Worm (Caenorhabditis elegans): ENCODE data around the gene H40L08.9.

H40L08.9 gene

ce11 chrX:15072877-15073276, 3.4 kb downstream of the H40L08.9 start:
- TF ChIP-seq ceh-62 (tag; optimal IDR thresholded peaks at IDR 0.05) (no peak), hmg-1.1 (GFP tag; IDR thresholded peaks at IDR 0.05) (no peak), hlh-30 (tag; optimal IDR thresholded peaks at IDR 0.05; ENCODE audit: insufficient read depth) (peak; percentile 35), unc-62 (GFP tag; optimal IDR thresholded peaks at IDR 0.05 in 1 of 2) (peak in 1 of 2 experiments; percentile 99), unc-62 (tag; optimal IDR thresholded peaks at IDR 0.05) (no peak), gei-8 (GFP tag; optimal IDR thresholded peaks at IDR 0.05) (no peak), F44E2.7 (GFP tag; IDR thresholded peaks at IDR 0.05) (no peak), nhr-102 (tag; optimal IDR thresholded peaks at IDR 0.05) (no peak), aly-2 (tag; optimal IDR thresholded peaks at IDR 0.05) (no peak), nhr-41 (GFP tag; IDR thresholded peaks at IDR 0.05) (no peak), nhr-28 (tag; optimal IDR thresholded peaks at IDR 0.05) (peak; percentile 28), zfp-3 (GFP tag; conservative IDR thresholded peaks at IDR 0.05) (no peak), nhr-25 (tag; optimal IDR thresholded peaks at IDR 0.05; ENCODE audit: borderline replicate concordance, insufficient read depth) (peak; percentile 22), snpc-1.2 (GFP tag; IDR thresholded peaks at IDR 0.05) (no peak), F49E8.2 (tag; optimal IDR thresholded peaks at IDR 0.05; ENCODE audit: borderline replicate concordance) (no peak), spr-1 (tag; optimal IDR thresholded peaks at IDR 0.05) (no peak), aha-1 (tag) (peak; percentile 2), dmd-6 (GFP tag; IDR thresholded peaks at IDR 0.05) (0 out of 2 replicates have a peak, but pooled peaks have one; percentile 17), hlh-11 (tag; optimal IDR thresholded peaks at IDR 0.05) (peak; percentile 54), lin-15B (tag; optimal IDR thresholded peaks at IDR 0.05) (no peak), lin-29 (GFP tag; IDR thresholded peaks at IDR 0.05) (no peak), ceh-28 (tag; optimal IDR thresholded peaks at IDR 0.05) (peak; percentile 21), lim-7 (GFP tag; IDR thresholded peaks at IDR 0.05) (no peak), madf-5 (GFP tag; IDR thresholded peaks at IDR 0.05) (no peak), Y105C5A.15 (GFP tag; IDR thresholded peaks at IDR 0.05) (no peak), mxl-3 (GFP tag; optimal IDR thresholded peaks at IDR 0.05) (peak; percentile 35), dmd-8 (GFP tag; IDR thresholded peaks at IDR 0.05) (no peak), ztf-11 (tag; optimal IDR thresholded peaks at IDR 0.05) (no peak), ztf-7 (tag; optimal IDR thresholded peaks at IDR 0.05) (no peak), lin-13 (GFP tag; optimal IDR thresholded peaks at IDR 0.05) (no peak), unc-39 (tag; optimal IDR thresholded peaks at IDR 0.05) (no peak)

- TF ChIP-seq mep-1 (tag; optimal IDR thresholded peaks at IDR 0.05) (no peak), nhr-42 (GFP tag; IDR thresholded peaks at IDR 0.05) (no peak), set-16 (GFP tag; IDR thresholded peaks at IDR 0.05) (peak; percentile 80), nhr-6 (tag; optimal IDR thresholded peaks at IDR 0.05) (no peak)
Measured at ce11 chrX:15070137-15070536, 6.1 kb downstream of the H40L08.9 start.

- no peak for TF ChIP-seq ceh-62 (tag; optimal IDR thresholded peaks at IDR 0.05)
- no peak for TF ChIP-seq nhr-28 (tag; optimal IDR thresholded peaks at IDR 0.05)
- TF ChIP-seq mdt-29 (GFP tag; IDR thresholded peaks at IDR 0.05): no peak
- TF ChIP-seq cey-2 (tag; optimal IDR thresholded peaks at IDR 0.05; ENCODE audit: borderline replicate concordance, insufficient read depth): no peak
Measured at ce11 chrX:15069242-15069641, 7.0 kb downstream of the H40L08.9 start, which contains the start of gene mam-6. mam-6 (minus strand) TSS chrX:15069342.

ce11 chrX:15060303-15060702, 16.0 kb downstream of the H40L08.9 start, which contains the start of gene fbxa-96:
fbxa-96 (minus strand) TSS chrX:15060403.
- TF ChIP-seq nhr-28 (tag; optimal IDR thresholded peaks at IDR 0.05) (no peak), nhr-42 (GFP tag; IDR thresholded peaks at IDR 0.05) (no peak), aha-1 (tag) (peak; percentile 9), daf-8 (GFP tag; IDR thresholded peaks at IDR 0.05) (no peak), Y48G9A.11 (GFP tag; IDR thresholded peaks at IDR 0.05) (no peak)
